Worm (Caenorhabditis elegans): Measurements from ENCODE around the gene pink-1.

The pink-1 gene

ce11 chrII:5426054-5426453 lies 30.6 kb upstream of the pink-1 start:
- TF ChIP-seq eor-1 (tag; optimal IDR thresholded peaks at IDR 0.05): no peak
- TF ChIP-seq ama-1 (optimal IDR thresholded peaks at IDR 0.05): peak; percentile 66
- TF ChIP-seq nhr-28 (tag; optimal IDR thresholded peaks at IDR 0.05): no peak
- peak; percentile 6 for TF ChIP-seq egl-27 (tag; optimal IDR thresholded peaks at IDR 0.05)
- TF ChIP-seq unc-39 (tag; optimal IDR thresholded peaks at IDR 0.05): no peak
- TF ChIP-seq lsy-12 (tag; optimal IDR thresholded peaks at IDR 0.05): no peak
- no peak for TF ChIP-seq lin-15B (tag; optimal IDR thresholded peaks at IDR 0.05)
- no peak for TF ChIP-seq ceh-16 (tag; optimal IDR thresholded peaks at IDR 0.05)
- TF ChIP-seq sea-2 (GFP tag; optimal IDR thresholded peaks at IDR 0.05): no peak
- no peak for TF ChIP-seq elt-1 (tag; optimal IDR thresholded peaks at IDR 0.05)
- peak; percentile 49 for TF ChIP-seq nhr-25 (tag; optimal IDR thresholded peaks at IDR 0.05)
- no peak for TF ChIP-seq unc-62 (GFP tag; optimal IDR thresholded peaks at IDR 0.05)
- TF ChIP-seq pqm-1 (tag; optimal IDR thresholded peaks at IDR 0.05): no peak
- TF ChIP-seq ZK546.5 (tag; optimal IDR thresholded peaks at IDR 0.05): no peak
- no peak for TF ChIP-seq nhr-77 (tag; optimal IDR thresholded peaks at IDR 0.05)
- no peak for TF ChIP-seq ceh-9 (tag; optimal IDR thresholded peaks at IDR 0.05)
- no peak for TF ChIP-seq nhr-11 (tag; optimal IDR thresholded peaks at IDR 0.05)
- no peak for TF ChIP-seq nhr-237 (tag; optimal IDR thresholded peaks at IDR 0.05)
- TF ChIP-seq mdl-1 (tag; optimal IDR thresholded peaks at IDR 0.05): no peak
- peak; percentile 46 for TF ChIP-seq nhr-23 (tag; optimal IDR thresholded peaks at IDR 0.05)
- peak; percentile 32 for TF ChIP-seq ceh-28 (tag; optimal IDR thresholded peaks at IDR 0.05)
- no peak for TF ChIP-seq zag-1 (tag; optimal IDR thresholded peaks at IDR 0.05)
- no peak for TF ChIP-seq nhr-76 (tag; optimal IDR thresholded peaks at IDR 0.05)
- peak; percentile 82 for TF ChIP-seq nfya-1 (tag; optimal IDR thresholded peaks at IDR 0.05; ENCODE audit: insufficient read depth)
- peak; percentile 11 for TF ChIP-seq jun-1 (tag; optimal IDR thresholded peaks at IDR 0.05)
- no peak for TF ChIP-seq egl-5 (tag; optimal IDR thresholded peaks at IDR 0.05)
- TF ChIP-seq lin-39 (tag; optimal IDR thresholded peaks at IDR 0.05): peak; percentile 13
- TF ChIP-seq mml-1 (tag; optimal IDR thresholded peaks at IDR 0.05): no peak
- peak; percentile 85 for TF ChIP-seq elt-2 (tag; optimal IDR thresholded peaks at IDR 0.05)
- peak; percentile 85 for TF ChIP-seq pha-4 (tag; optimal IDR thresholded peaks at IDR 0.05)
- TF ChIP-seq skn-1 (tag; optimal IDR thresholded peaks at IDR 0.05): no peak
- no peak for TF ChIP-seq ztf-11 (tag; optimal IDR thresholded peaks at IDR 0.05)
- no peak for TF ChIP-seq elt-3 (tag; optimal IDR thresholded peaks at IDR 0.05)
- TF ChIP-seq aly-2 (tag; optimal IDR thresholded peaks at IDR 0.05): no peak
- no peak for TF ChIP-seq nhr-43 (tag; optimal IDR thresholded peaks at IDR 0.05; ENCODE audit: poor library complexity, severe bottlenecking)
- no peak for TF ChIP-seq snpc-4 (tag; optimal IDR thresholded peaks at IDR 0.05)
- TF ChIP-seq ztf-4 (tag; optimal IDR thresholded peaks at IDR 0.05): no peak
- TF ChIP-seq fkh-10 (GFP tag; optimal IDR thresholded peaks at IDR 0.05): no peak
- no peak for TF ChIP-seq fkh-2 (tag; optimal IDR thresholded peaks at IDR 0.05)
- no peak for TF ChIP-seq nhr-12 (tag; optimal IDR thresholded peaks at IDR 0.05)
- TF ChIP-seq hmg-11 (tag; optimal IDR thresholded peaks at IDR 0.05): peak; percentile 49
- no peak for TF ChIP-seq nhr-67 (tag; optimal IDR thresholded peaks at IDR 0.05)
- TF ChIP-seq tbx-2 (tag; optimal IDR thresholded peaks at IDR 0.05): no peak
- TF ChIP-seq ceh-82 (tag; optimal IDR thresholded peaks at IDR 0.05): no peak
- no peak for TF ChIP-seq R02D3.7 (tag; optimal IDR thresholded peaks at IDR 0.05)
- TF ChIP-seq fos-1 (tag; optimal IDR thresholded peaks at IDR 0.05): no peak
- no peak for TF ChIP-seq daf-12 (tag; optimal IDR thresholded peaks at IDR 0.05)

ce11 chrII:5425633-5426032 lies 30.1 kb upstream of the pink-1 start, which contains the start of gene F07F6.8:
TSS of gene F07F6.8 (minus strand) at chrII:5425733.
- TF ChIP-seq ZK546.5 (tag; optimal IDR thresholded peaks at IDR 0.05) (no peak), nhr-11 (tag; optimal IDR thresholded peaks at IDR 0.05) (no peak), unc-39 (tag; optimal IDR thresholded peaks at IDR 0.05) (no peak), eor-1 (tag; optimal IDR thresholded peaks at IDR 0.05) (no peak), elt-2 (tag; optimal IDR thresholded peaks at IDR 0.05) (no peak), daf-12 (tag; optimal IDR thresholded peaks at IDR 0.05) (no peak), egl-5 (tag; optimal IDR thresholded peaks at IDR 0.05) (no peak), R02D3.7 (tag; optimal IDR thresholded peaks at IDR 0.05) (no peak), nhr-77 (tag; optimal IDR thresholded peaks at IDR 0.05) (no peak), zag-1 (tag; optimal IDR thresholded peaks at IDR 0.05) (no peak), ztf-11 (tag; optimal IDR thresholded peaks at IDR 0.05) (no peak), lin-39 (tag; optimal IDR thresholded peaks at IDR 0.05) (no peak), egl-27 (tag; optimal IDR thresholded peaks at IDR 0.05) (no peak), lsy-12 (tag; optimal IDR thresholded peaks at IDR 0.05) (no peak), elt-1 (tag; optimal IDR thresholded peaks at IDR 0.05) (no peak)
